Fruit fly (Drosophila melanogaster) whole organism, wandering third instar larva: Measurements from ENCODE around the gene CG14153.

Experiments
- Abd-B ChIP-seq: fragments of >200 bp; optimal IDR thresholded peaks from 2 replicates; lab custom pipeline; 2017; ENCODE audit warnings: missing biosample characterization, missing genetic modification characterization
- CG32264 ChIP-seq: fragments of 200-800 bp; sonication (Bioruptor generic); optimal IDR thresholded peaks from 2 replicates; lab custom pipeline; 2016; ENCODE audit warnings: missing biosample characterization, missing genetic modification characterization
- CG9705 ChIP-seq: fragments of 200-800 bp; sonication (Bioruptor generic); optimal IDR thresholded peaks from 2 replicates; lab custom pipeline; 2018; ENCODE audit warnings: missing biosample characterization, mild to moderate bottlenecking, missing genetic modification characterization
- CrebA ChIP-seq: fragments of 200-800 bp; sonication (Bioruptor generic); optimal IDR thresholded peaks from 2 replicates; lab custom pipeline; 2016; ENCODE audit warnings: missing biosample characterization, mild to moderate bottlenecking, missing genetic modification characterization, borderline replicate concordance
- Dfd ChIP-seq: fragments of >200 bp; optimal IDR thresholded peaks from 2 replicates; lab custom pipeline; 2017; ENCODE audit warnings: missing biosample characterization, missing genetic modification characterization
- Dif ChIP-seq: fragments of 200-275, 200-300 bp; sonication (Bioruptor generic); optimal IDR thresholded peaks from 2 replicates; lab custom pipeline; 2018; ENCODE audit warnings: missing biosample characterization, missing genetic modification characterization; ENCODE audit not compliant: partially characterized antibody
- GATAd ChIP-seq: sonication (Bioruptor generic); optimal IDR thresholded peaks from 2 replicates; lab custom pipeline; 2016; ENCODE audit warnings: missing biosample characterization, missing genetic modification characterization
- HLH106 ChIP-seq: fragments of 200-800 bp; optimal IDR thresholded peaks from 3 replicates; lab custom pipeline; 2019; ENCODE audit warnings: missing biosample characterization, mild to moderate bottlenecking, missing genetic modification characterization, moderate library complexity
- Hnf4 ChIP-seq: fragments of 200-800 bp; sonication (Bioruptor generic); optimal IDR thresholded peaks from 2 replicates; lab custom pipeline; 2016; ENCODE audit warnings: missing biosample characterization, mild to moderate bottlenecking, missing genetic modification characterization
- Hr78 ChIP-seq: fragments of >200 bp; optimal IDR thresholded peaks from 2 replicates; lab custom pipeline; 2017; ENCODE audit warnings: missing biosample characterization, missing genetic modification characterization
- Hr83 ChIP-seq: fragments of 200-300 bp; sonication (Bioruptor generic); optimal IDR thresholded peaks from 2 replicates; lab custom pipeline; 2016; ENCODE audit warnings: missing biosample characterization, mild to moderate bottlenecking, missing genetic modification characterization, moderate library complexity; ENCODE audit not compliant: poor library complexity, severe bottlenecking
- Jra ChIP-seq: sonication (Bioruptor generic); optimal IDR thresholded peaks from 2 replicates; lab custom pipeline; 2016; ENCODE audit warnings: missing biosample characterization, missing genetic modification characterization
- Mio ChIP-seq: sonication (Bioruptor generic); optimal IDR thresholded peaks from 2 replicates; lab custom pipeline; 2016; ENCODE audit warnings: missing biosample characterization, missing genetic modification characterization
- Myc ChIP-seq: fragments of >200 bp; optimal IDR thresholded peaks from 2 replicates; lab custom pipeline; 2017
- N ChIP-seq: fragments of >200 bp; optimal IDR thresholded peaks from 2 replicates; lab custom pipeline; 2018; ENCODE audit warnings: missing biosample characterization, missing external identifiers, missing genetic modification characterization
- OdsH ChIP-seq: fragments of 200-800 bp; sonication (Bioruptor generic); optimal IDR thresholded peaks from 2 replicates; lab custom pipeline; 2016; ENCODE audit warnings: missing biosample characterization, mild to moderate bottlenecking, missing genetic modification characterization
- Rel ChIP-seq, 2 experiments: fragments of 200-800 bp; sonication (Bioruptor generic) in 1 of 2; optimal IDR thresholded peaks; 2 replicates in 1 of 2; 3 replicates in 1 of 2; lab custom pipeline; 2016 to 2019; ENCODE audit warnings: mild to moderate bottlenecking in 2 of 2, missing biosample characterization in 2 of 2, missing genetic modification characterization in 2 of 2, moderate library complexity in 1 of 2
- Sp1 ChIP-seq: fragments of 200-800 bp; sonication (Bioruptor generic); optimal IDR thresholded peaks from 3 replicates; lab custom pipeline; 2019; ENCODE audit warnings: missing biosample characterization, mild to moderate bottlenecking, missing genetic modification characterization, moderate library complexity
- Vsx2 ChIP-seq: fragments of 200-300, 225-300 bp; sonication (Bioruptor generic); optimal IDR thresholded peaks from 2 replicates; lab custom pipeline; 2018; ENCODE audit warnings: missing biosample characterization, missing genetic modification characterization; ENCODE audit not compliant: partially characterized antibody
- br ChIP-seq: fragments of 200-800 bp; sonication (Bioruptor generic); optimal IDR thresholded peaks from 2 replicates; lab custom pipeline; 2016; ENCODE audit warnings: missing biosample characterization, missing genetic modification characterization
- brk ChIP-seq: fragments of 200-800 bp; sonication (Bioruptor generic); optimal IDR thresholded peaks from 2 replicates; lab custom pipeline; 2016; ENCODE audit warnings: missing biosample characterization, mild to moderate bottlenecking, missing genetic modification characterization
- dl ChIP-seq, 2 experiments: fragments of 175-275, 200-275 bp in 1 of 2; fragments of 200-275 bp in 1 of 2; sonication (Bioruptor generic); optimal IDR thresholded peaks; lab custom pipeline; 2018; ENCODE audit warnings: mild to moderate bottlenecking in 2 of 2, missing biosample characterization in 2 of 2, missing genetic modification characterization in 2 of 2, moderate library complexity in 2 of 2; ENCODE audit not compliant: partially characterized antibody in 2 of 2, insufficient read depth in 1 of 2
- dmrt93B ChIP-seq: fragments of 200-800 bp; sonication (Bioruptor generic); optimal IDR thresholded peaks from 2 replicates; lab custom pipeline; 2018; ENCODE audit warnings: missing biosample characterization, mild to moderate bottlenecking, missing genetic modification characterization
- dsf ChIP-seq: sonication (Bioruptor generic); optimal IDR thresholded peaks from 2 replicates; lab custom pipeline; 2016; ENCODE audit warnings: missing biosample characterization, missing genetic modification characterization, borderline replicate concordance
- ey ChIP-seq: fragments of 200-800 bp; sonication (Bioruptor generic); optimal IDR thresholded peaks from 2 replicates; lab custom pipeline; 2016; ENCODE audit warnings: missing biosample characterization, missing genetic modification characterization
- foxo ChIP-seq, 2 experiments: fragments of 200-800 bp; sonication (Bioruptor generic); optimal IDR thresholded peaks; 2 replicates in 1 of 2; 3 replicates in 1 of 2; lab custom pipeline; 2016 to 2017; ENCODE audit warnings: missing biosample characterization in 2 of 2, missing genetic modification characterization in 2 of 2
- fru ChIP-seq: fragments of 200-800 bp; sonication (Bioruptor generic); optimal IDR thresholded peaks from 3 replicates; lab custom pipeline; 2016; ENCODE audit warnings: missing biosample characterization, mild to moderate bottlenecking, missing genetic modification characterization
- h ChIP-seq: fragments of 200-800 bp; sonication (Bioruptor generic); optimal IDR thresholded peaks from 3 replicates; lab custom pipeline; 2016; ENCODE audit warnings: missing biosample characterization, mild to moderate bottlenecking, missing genetic modification characterization
- jim ChIP-seq: fragments of 175-275, 200-325 bp; sonication (Bioruptor generic); optimal IDR thresholded peaks from 2 replicates; lab custom pipeline; 2016; ENCODE audit warnings: missing biosample characterization, mild to moderate bottlenecking, missing genetic modification characterization
- lola ChIP-seq: fragments of >200 bp; optimal IDR thresholded peaks from 2 replicates; lab custom pipeline; 2017; ENCODE audit warnings: missing biosample characterization, missing genetic modification characterization
- pan ChIP-seq: fragments of >200 bp; optimal IDR thresholded peaks from 2 replicates; lab custom pipeline; 2017
- psq ChIP-seq: fragments of 200-800 bp; sonication (Bioruptor generic); optimal IDR thresholded peaks from 3 replicates; lab custom pipeline; 2017; ENCODE audit warnings: missing biosample characterization, mild to moderate bottlenecking, missing genetic modification characterization, moderate library complexity
- rgr ChIP-seq: fragments of 200-800 bp; sonication (Bioruptor generic); optimal IDR thresholded peaks from 3 replicates; lab custom pipeline; 2016; ENCODE audit warnings: missing biosample characterization, mild to moderate bottlenecking, missing genetic modification characterization
- sage ChIP-seq: fragments of 200-800 bp; sonication (Bioruptor generic); optimal IDR thresholded peaks from 2 replicates; lab custom pipeline; 2016; ENCODE audit warnings: missing biosample characterization, mild to moderate bottlenecking, missing genetic modification characterization
- sv ChIP-seq: fragments of 200-800 bp; sonication (Bioruptor generic); optimal IDR thresholded peaks from 3 replicates; lab custom pipeline; 2016; ENCODE audit warnings: missing biosample characterization, missing genetic modification characterization
- woc ChIP-seq: sonication (Bioruptor generic); optimal IDR thresholded peaks from 2 replicates; lab custom pipeline; 2016; ENCODE audit warnings: missing biosample characterization, mild to moderate bottlenecking, missing genetic modification characterization

The CG14153 gene

DNA sequence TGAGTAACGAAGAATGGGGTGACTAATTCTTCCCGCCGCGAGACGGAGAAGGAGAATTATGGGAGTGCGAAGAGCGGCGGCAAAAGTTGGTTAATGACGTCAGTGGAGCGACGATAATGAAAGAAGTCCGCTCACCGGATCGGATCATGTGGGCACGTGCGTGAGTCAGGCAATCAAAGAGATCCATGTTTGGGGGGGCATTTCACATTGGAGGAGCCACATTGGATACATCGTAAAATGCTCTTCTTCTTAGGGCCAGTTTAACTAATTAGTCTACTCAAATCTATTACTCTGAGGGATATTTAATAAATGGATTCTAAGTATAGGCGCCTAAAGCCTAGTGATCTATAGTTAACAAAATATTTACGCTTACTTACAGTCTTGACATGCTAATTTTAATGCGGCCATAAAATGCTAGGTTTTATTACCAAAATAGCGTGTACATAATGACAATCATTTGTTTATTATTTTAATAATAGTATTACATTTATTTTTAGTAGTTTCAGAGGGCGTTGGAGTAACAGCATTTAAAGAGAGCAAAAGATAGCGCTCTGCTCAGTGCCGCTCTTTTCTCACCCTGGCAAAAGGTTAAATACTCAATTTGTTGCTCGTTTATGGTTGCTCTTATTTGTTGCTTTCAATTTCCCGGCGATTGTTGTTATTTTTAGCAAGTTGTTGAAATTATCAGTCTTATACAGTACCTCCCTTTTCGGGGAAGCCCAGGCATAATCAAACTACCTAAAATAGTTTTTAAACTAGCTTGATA, 15.2 kb downstream of the CG14153 start:
- no peak for TF ChIP-seq Rel (GFP tag; optimal IDR thresholded peaks at IDR 0.05; lab: Kevin White, UChicago)
- TF ChIP-seq Rel (tag; optimal IDR thresholded peaks at IDR 0.05; lab: Kevin White, UChicago): peak; percentile 7
- TF ChIP-seq Myc: no peak
- no peak for TF ChIP-seq Dfd (GFP tag; lab: Kevin White, UChicago)

DNA sequence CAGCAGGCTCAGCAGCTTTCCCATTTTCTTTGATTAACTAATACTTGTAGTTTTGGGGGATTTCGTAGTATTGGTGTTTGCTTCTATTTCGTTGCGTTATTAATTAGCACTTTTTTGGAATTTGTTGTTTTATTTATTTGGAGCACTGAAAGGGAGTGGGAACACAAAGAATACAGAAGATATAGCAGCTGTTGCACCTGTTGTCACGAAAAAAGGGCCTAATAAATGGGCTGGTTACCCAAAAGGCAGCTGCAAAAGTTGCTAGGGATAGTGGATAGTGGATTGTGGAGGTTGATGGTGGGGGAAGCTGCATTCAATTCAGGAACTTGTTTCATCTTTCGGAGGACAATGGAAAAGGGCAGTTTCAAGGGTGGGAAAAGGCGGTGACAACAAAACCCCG, 16.2 kb downstream of the CG14153 start:
- TF ChIP-seq sage (GFP tag; lab: Kevin White, UChicago) (no peak), br (GFP tag; lab: Kevin White, UChicago) (no peak), rgr (GFP tag; lab: Kevin White, UChicago) (no peak), Hr83 (no peak), OdsH (no peak), ey (GFP tag; lab: Kevin White, UChicago) (no peak), pan (lab: Kevin White, UChicago) (no peak), Sp1 (GFP tag; lab: Kevin White, UChicago) (no peak), CG32264 (GFP tag; lab: Kevin White, UChicago) (no peak), h (GFP tag; lab: Kevin White, UChicago) (no peak), Abd-B (GFP tag; lab: Kevin White, UChicago) (no peak), dmrt93B (GFP tag; lab: Kevin White, UChicago) (no peak), psq (GFP tag; lab: Kevin White, UChicago) (no peak), Dif (no peak), CrebA (no peak), fru (GFP tag; lab: Kevin White, UChicago) (no peak), Jra (GFP tag; lab: Kevin White, UChicago) (no peak)
- TF ChIP-seq, all 38 proteins: peak for 0

DNA sequence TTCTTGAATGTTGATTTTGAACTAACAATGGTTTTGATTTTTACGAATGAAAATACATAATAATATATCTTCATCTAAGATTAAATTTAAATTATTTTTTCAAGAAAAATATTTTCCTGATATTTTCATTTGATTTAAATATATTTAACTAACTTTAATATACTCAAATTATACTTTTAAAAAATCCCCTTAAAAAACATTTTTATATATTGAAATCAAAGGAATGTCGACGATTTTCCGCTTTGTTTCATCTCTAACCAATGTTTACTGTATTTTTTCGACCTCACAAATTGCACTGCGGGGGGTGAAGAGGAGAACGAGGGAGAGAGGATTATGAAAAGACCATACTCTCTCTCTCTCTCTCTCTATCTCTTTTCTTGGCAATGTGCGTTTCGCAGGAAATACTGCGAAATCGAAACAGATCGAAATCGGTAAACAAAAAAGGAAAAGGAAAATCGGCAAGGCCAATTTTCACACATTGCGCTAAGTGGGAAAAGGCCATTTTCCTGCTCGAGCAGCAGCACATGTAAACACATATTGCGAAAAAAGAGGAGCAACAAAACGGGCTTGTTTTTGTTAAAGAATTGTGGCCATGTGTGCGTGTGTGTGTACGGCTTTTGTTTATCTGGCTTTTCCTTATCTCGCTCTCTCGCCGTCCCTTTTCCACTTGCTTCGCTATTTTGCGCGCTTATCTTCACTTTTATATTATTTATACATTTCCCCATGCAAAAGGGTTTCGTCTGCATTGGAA, 16.8 kb downstream of the CG14153 start:
- TF ChIP-seq OdsH (no peak), psq (GFP tag; lab: Kevin White, UChicago) (peak; percentile 33), HLH106 (tag; lab: Kevin White, UChicago) (peak; percentile 0), lola (GFP tag; lab: Kevin White, UChicago) (no peak), sv (GFP tag; lab: Kevin White, UChicago) (no peak), foxo (GFP tag; optimal IDR thresholded peaks at IDR 0.05; lab: Kevin White, UChicago) (peak in 1 of 2 experiments; percentile 3)

DNA sequence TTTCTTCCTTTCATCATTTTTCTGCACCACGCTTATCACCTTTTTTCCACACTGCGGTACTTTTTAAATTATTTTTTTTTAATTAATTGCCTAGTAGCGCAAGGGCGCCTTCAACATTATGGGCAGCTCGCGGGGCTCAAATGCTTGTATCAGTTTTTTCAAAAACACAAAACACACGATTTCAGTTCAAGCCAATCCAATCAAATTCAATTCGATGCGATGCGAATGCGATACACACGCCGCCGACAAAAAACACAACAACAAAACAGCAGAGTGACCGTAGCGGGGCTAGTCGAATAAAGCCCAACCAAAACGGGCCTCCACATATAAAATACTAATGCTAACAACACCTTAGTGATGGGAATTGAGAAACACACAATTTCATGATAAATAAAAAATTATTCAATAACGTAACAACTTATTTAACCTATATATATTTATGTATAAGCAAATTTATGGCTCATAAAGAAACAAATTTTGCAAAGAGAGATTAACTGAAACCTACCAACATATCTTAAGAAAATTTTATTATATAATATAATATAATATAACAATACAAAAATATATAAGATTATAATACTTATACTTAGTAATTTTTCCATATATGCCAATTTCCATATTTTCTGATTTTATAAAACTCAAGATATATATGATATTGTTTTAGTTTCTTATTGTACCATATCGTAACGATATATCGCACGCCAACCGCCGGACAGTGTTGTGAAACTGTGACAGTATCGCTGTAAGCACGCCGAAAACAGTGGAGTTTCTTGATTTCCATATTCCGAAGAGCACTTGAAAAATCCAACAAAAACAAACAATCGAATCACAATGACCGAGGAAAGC, 17.6 kb downstream of the CG14153 start, which contains the start of the genes CG32066 and CG8003:
TSS of gene CG32066 (minus strand) at position 270 of the 846 bp plus-strand sequence.
TSS of gene CG8003 (plus strand) at position 732 of the 846 bp plus-strand sequence.
- TF ChIP-seq Mio (GFP tag; lab: Kevin White, UChicago) (peak; percentile 19), Hr83 (peak; percentile 33), Hnf4 (peak; percentile 35), ey (GFP tag; lab: Kevin White, UChicago) (no peak), fru (GFP tag; lab: Kevin White, UChicago) (peak; percentile 9), woc (peak; percentile 68), dmrt93B (GFP tag; lab: Kevin White, UChicago) (no peak), sage (GFP tag; lab: Kevin White, UChicago) (peak; percentile 20), Abd-B (GFP tag; lab: Kevin White, UChicago) (no peak), dsf (GFP tag; lab: Kevin White, UChicago) (no peak), jim (GFP tag; lab: Kevin White, UChicago) (no peak), psq (GFP tag; lab: Kevin White, UChicago) (no peak), Rel (GFP tag; optimal IDR thresholded peaks at IDR 0.05; lab: Kevin White, UChicago) (no peak), Rel (tag; optimal IDR thresholded peaks at IDR 0.05; lab: Kevin White, UChicago) (peak; percentile 47), Vsx2 (GFP tag; lab: Kevin White, UChicago) (no peak), rgr (GFP tag; lab: Kevin White, UChicago) (peak; percentile 30), brk (GFP tag; lab: Kevin White, UChicago) (peak; percentile 32), CrebA (no peak), HLH106 (tag; lab: Kevin White, UChicago) (peak; percentile 64), Dfd (GFP tag; lab: Kevin White, UChicago) (no peak), Hr78 (GFP tag; lab: Kevin White, UChicago) (no peak), dl (GFP tag; optimal IDR thresholded peaks at IDR 0.05; lab: Kevin White, UChicago; ENCODE audit: insufficient read depth in 1 of 2, partially characterized antibody in 2 of 2) (no peak), CG9705 (GFP tag; lab: Kevin White, UChicago) (no peak), Myc (peak; percentile 5), OdsH (no peak), N (GFP tag; lab: Kevin White, UChicago) (no peak), lola (GFP tag; lab: Kevin White, UChicago) (no peak), br (GFP tag; lab: Kevin White, UChicago) (peak; percentile 61), GATAd (GFP tag; lab: Kevin White, UChicago) (no peak), foxo (GFP tag; optimal IDR thresholded peaks at IDR 0.05; lab: Kevin White, UChicago) (peak in 1 of 2 experiments; percentile 24), sv (GFP tag; lab: Kevin White, UChicago) (no peak), CG32264 (GFP tag; lab: Kevin White, UChicago) (no peak), pan (lab: Kevin White, UChicago) (no peak)
